Fruit fly (Drosophila melanogaster): ENCODE measurements around the gene CG13733.

The CG13733 gene

dm6 chr3L:17430390-17430789 lies 48.3 kb downstream of the CG13733 start (continued):
- TF ChIP-seq slbo (GFP tag; IDR thresholded peaks at IDR 0.05) (no peak), ftz-f1 (GFP tag; optimal IDR thresholded peaks at IDR 0.05) (peak; percentile 21), abd-A (tag; optimal IDR thresholded peaks at IDR 0.05) (peak; percentile 39), CG5953 (GFP tag; IDR thresholded peaks at IDR 0.05) (0 out of 2 replicates have a peak, but pooled peaks have one; percentile 22), kay (GFP tag; optimal IDR thresholded peaks at IDR 0.05) (peak; percentile 46), CG16779 (GFP tag; IDR thresholded peaks at IDR 0.05) (0 out of 2 replicates have a peak, but pooled peaks have one; percentile 9), CG12769 (tag; optimal IDR thresholded peaks at IDR 0.05) (peak; percentile 95), Hr78 (GFP tag; optimal IDR thresholded peaks at IDR 0.05) (peak in 1 of 2 experiments; percentile 75), Pdp1 (GFP tag; optimal IDR thresholded peaks at IDR 0.05) (peak in 1 of 2 experiments; percentile 4), Blimp-1 (GFP tag; optimal IDR thresholded peaks at IDR 0.05) (peak; percentile 18), knrl (GFP tag; IDR thresholded peaks at IDR 0.05; ENCODE audit: partially characterized antibody) (no peak), Med (GFP tag) (peak; percentile 48), CG10543 (GFP tag; optimal IDR thresholded peaks at IDR 0.05) (peak; percentile 81)

- peak; percentile 92 for TF ChIP-seq Chrac-16 (GFP tag; optimal IDR thresholded peaks at IDR 0.05)
- peak; percentile 35 for TF ChIP-seq CG10274 (GFP tag; optimal IDR thresholded peaks at IDR 0.05)
- no peak for TF ChIP-seq CG2129 (GFP tag; IDR thresholded peaks at IDR 0.05; ENCODE audit: partially characterized antibody)
- TF ChIP-seq Usf (GFP tag; optimal IDR thresholded peaks at IDR 0.05), result peak; percentile 78
- TF ChIP-seq ac (GFP tag; optimal IDR thresholded peaks at IDR 0.05), result peak; percentile 13
- peak; percentile 82; the same call in 1 of the 3 replicates for TF ChIP-seq gce (GFP tag; IDR thresholded peaks at IDR 0.05)
- TF ChIP-seq Med (GFP tag), result peak; percentile 95
- peak; percentile 94 for TF ChIP-seq CG4730 (GFP tag; IDR thresholded peaks at IDR 0.05)
- TF ChIP-seq CG6813 (GFP tag; optimal IDR thresholded peaks at IDR 0.05), result no peak
- TF ChIP-seq pita (GFP tag; optimal IDR thresholded peaks at IDR 0.05), result no peak
- peak; percentile 94; the same call in 2 of the 3 replicates for TF ChIP-seq CG3726 (GFP tag; IDR thresholded peaks at IDR 0.05)
- peak; percentile 93 for TF ChIP-seq stwl (tag; optimal IDR thresholded peaks at IDR 0.05)
- peak; percentile 79 for TF ChIP-seq GATAe (GFP tag; conservative IDR thresholded peaks at IDR 0.05)
- peak; percentile 93 for TF ChIP-seq CG11247 (GFP tag; IDR thresholded peaks at IDR 0.05)
- TF ChIP-seq ftz-f1 (GFP tag; optimal IDR thresholded peaks at IDR 0.05), result peak; percentile 2
- TF ChIP-seq sens-2 (GFP tag; IDR thresholded peaks at IDR 0.05), result peak; percentile 76
- peak; percentile 32 for TF ChIP-seq scrt (GFP tag; optimal IDR thresholded peaks at IDR 0.05)
- peak; percentile 90 for TF ChIP-seq Rx (GFP tag; IDR thresholded peaks at IDR 0.05)
- TF ChIP-seq Ada2b (GFP tag; IDR thresholded peaks at IDR 0.05), result peak; percentile 96
- no peak for TF ChIP-seq MESR4 (GFP tag; optimal IDR thresholded peaks at IDR 0.05)
- no peak for TF ChIP-seq z (GFP tag; IDR thresholded peaks at IDR 0.05)
- TF ChIP-seq CG14965 (GFP tag; optimal IDR thresholded peaks at IDR 0.05; ENCODE audit: borderline replicate concordance), result no peak
- peak; percentile 85 for TF ChIP-seq CG8924 (tag; optimal IDR thresholded peaks at IDR 0.05)
- TF ChIP-seq CG13296 (GFP tag; optimal IDR thresholded peaks at IDR 0.05), result peak; percentile 22
- TF ChIP-seq unpg (GFP tag; optimal IDR thresholded peaks at IDR 0.05), result peak; percentile 79
- TF ChIP-seq CG3407 (GFP tag; optimal IDR thresholded peaks at IDR 0.05), result peak; percentile 49
- peak; percentile 52 for TF ChIP-seq gsb-n (tag; optimal IDR thresholded peaks at IDR 0.05)
- TF ChIP-seq CG13894 (tag; optimal IDR thresholded peaks at IDR 0.05), result peak; percentile 27
- TF ChIP-seq CG14014 (GFP tag; IDR thresholded peaks at IDR 0.05), result peak; percentile 94
- TF ChIP-seq CoRest (tag; optimal IDR thresholded peaks at IDR 0.05), result peak; percentile 91
- TF ChIP-seq CG33213 (GFP tag; optimal IDR thresholded peaks at IDR 0.05), result peak; percentile 80
- TF ChIP-seq CG2116 (GFP tag; optimal IDR thresholded peaks at IDR 0.05), result peak; percentile 83
- peak; percentile 81 for TF ChIP-seq corto (GFP tag; optimal IDR thresholded peaks at IDR 0.05)
- peak in 1 of 2 experiments; percentile 30 for TF ChIP-seq insv (GFP tag; optimal IDR thresholded peaks at IDR 0.05)
- TF ChIP-seq CG6689 (GFP tag; IDR thresholded peaks at IDR 0.05), result peak; percentile 96
- peak; percentile 80 for TF ChIP-seq Oaz (GFP tag; IDR thresholded peaks at IDR 0.05)
- no peak for TF ChIP-seq Opbp (GFP tag; IDR thresholded peaks at IDR 0.05; ENCODE audit: partially characterized antibody)
Observed at dm6 chr3L:17428779-17429178, 49.9 kb downstream of the CG13733 start, which contains the start of gene Gorab. Gorab (minus strand) TSS chr3L:17428836.
